Fruit fly (Drosophila melanogaster) whole organism, embryonic: ENCODE measurements around the gene Ifrd1.

Source experiments
- Atf3 ChIP-seq: fragments of 200-800 bp; sonication (Bioruptor generic); optimal IDR thresholded peaks from 3 replicates; lab custom pipeline; 2016; ENCODE audit warnings: missing biosample characterization, missing genetic modification characterization
- Blimp-1 ChIP-seq: fragments of 200-800 bp; sonication (Bioruptor generic); optimal IDR thresholded peaks from 3 replicates; lab custom pipeline; 2018; ENCODE audit warnings: missing biosample characterization, missing genetic modification characterization, mild to moderate bottlenecking, moderate library complexity, missing genetic modification reagents
- BtbVII ChIP-seq: fragments of 200-800 bp; sonication (Bioruptor generic); optimal IDR thresholded peaks from 3 replicates; lab custom pipeline; 2017; ENCODE audit warnings: missing biosample characterization, mild to moderate bottlenecking, missing genetic modification characterization
- CG10321 ChIP-seq: fragments of 200-800 bp; sonication (Bioruptor generic); IDR thresholded peaks from 2 replicates; pipeline ENCODE4 v1.3.6; 2022; ENCODE audit warnings: missing biosample characterization, missing genetic modification characterization
- CG10543 ChIP-seq: fragments of 200-800 bp; sonication (Bioruptor generic); optimal IDR thresholded peaks from 3 replicates; lab custom pipeline; 2017; ENCODE audit warnings: missing biosample characterization, mild to moderate bottlenecking, missing genetic modification characterization, moderate library complexity
- CG12744 ChIP-seq: fragments of 200-800 bp; sonication (Bioruptor generic); optimal IDR thresholded peaks from 2 replicates; lab custom pipeline; 2016; ENCODE audit warnings: missing biosample characterization, missing genetic modification characterization
- CG14710 ChIP-seq: fragments of 200-800 bp; sonication (Bioruptor generic); optimal IDR thresholded peaks from 3 replicates; lab custom pipeline; 2019; ENCODE audit warnings: missing biosample characterization, mild to moderate bottlenecking, missing genetic modification characterization, moderate library complexity
- CG15011 ChIP-seq: fragments of 200-800 bp; sonication (Bioruptor generic); optimal IDR thresholded peaks from 3 replicates; lab custom pipeline; 2018; ENCODE audit warnings: missing biosample characterization, mild to moderate bottlenecking, missing genetic modification characterization
- CG15269 ChIP-seq: fragments of 200-800 bp; sonication (Bioruptor generic); optimal IDR thresholded peaks from 2 replicates; lab custom pipeline; 2018; ENCODE audit warnings: missing biosample characterization, mild to moderate bottlenecking, missing genetic modification characterization, moderate library complexity
- CG1603 ChIP-seq: fragments of 200-800 bp; sonication (Bioruptor generic); optimal IDR thresholded peaks from 2 replicates; lab custom pipeline; 2019; ENCODE audit warnings: missing biosample characterization, mild to moderate bottlenecking, missing genetic modification characterization, moderate library complexity
- CG16863 ChIP-seq: fragments of 200-800 bp; sonication (Bioruptor generic); optimal IDR thresholded peaks from 3 replicates; lab custom pipeline; 2016; ENCODE audit warnings: missing biosample characterization, missing genetic modification characterization
- CG17328 ChIP-seq: fragments of 200-800 bp; sonication (Bioruptor generic); IDR thresholded peaks from 2 replicates; pipeline ENCODE4 v1.3.6; 2022; ENCODE audit warnings: missing biosample characterization, missing genetic modification characterization
- CG1792 ChIP-seq: fragments of 200-800 bp; sonication (Bioruptor generic); optimal IDR thresholded peaks from 2 replicates; lab custom pipeline; 2016; ENCODE audit warnings: missing biosample characterization, missing genetic modification characterization
- CG2129 ChIP-seq: fragments of 200-800 bp; sonication (Bioruptor generic); IDR thresholded peaks from 2 replicates; pipeline ENCODE4 v1.3.6; 2022; ENCODE audit warnings: missing biosample characterization, missing genetic modification characterization; ENCODE audit not compliant: partially characterized antibody
- CG2712 ChIP-seq: fragments of 200-800 bp; optimal IDR thresholded peaks from 3 replicates; lab custom pipeline; 2019; ENCODE audit warnings: missing biosample characterization, mild to moderate bottlenecking, missing genetic modification characterization, moderate library complexity
- CG2875 ChIP-seq: fragments of 200-800 bp; sonication (Bioruptor generic); optimal IDR thresholded peaks from 2 replicates; lab custom pipeline; 2017; ENCODE audit warnings: missing biosample characterization, mild to moderate bottlenecking, missing genetic modification characterization, missing genetic modification reagents
- CG30020 ChIP-seq: fragments of 200-800 bp; optimal IDR thresholded peaks from 2 replicates; lab custom pipeline; 2019; ENCODE audit warnings: missing biosample characterization, mild to moderate bottlenecking, missing genetic modification characterization, moderate library complexity
- CG32532 ChIP-seq: fragments of 200-800 bp; sonication (Bioruptor generic); IDR thresholded peaks from 2 replicates; pipeline ENCODE4 v1.3.6; 2022; ENCODE audit warnings: missing biosample characterization, missing genetic modification characterization
- CG34376 ChIP-seq: fragments of 200-800 bp; sonication (Bioruptor generic); optimal IDR thresholded peaks from 2 replicates; lab custom pipeline; 2018; ENCODE audit warnings: missing biosample characterization, mild to moderate bottlenecking, missing genetic modification characterization
- CG4360 ChIP-seq: fragments of 200-800 bp; sonication (Bioruptor generic); IDR thresholded peaks from 2 replicates; pipeline ENCODE4 v1.3.6; 2022; ENCODE audit warnings: missing biosample characterization, missing genetic modification characterization
- CG6654 ChIP-seq: fragments of 200-800 bp; sonication (Bioruptor generic); optimal IDR thresholded peaks from 2 replicates; lab custom pipeline; 2017; ENCODE audit warnings: missing biosample characterization, mild to moderate bottlenecking, missing genetic modification characterization
- CG7357 ChIP-seq: fragments of 200-800 bp; sonication (Bioruptor generic); IDR thresholded peaks from 3 replicates; pipeline ENCODE4 v1.3.6; 2022; ENCODE audit warnings: missing biosample characterization, missing genetic modification characterization
- CG9932 ChIP-seq: fragments of 200-800 bp; sonication (Bioruptor generic); IDR thresholded peaks from 2 replicates; pipeline ENCODE4 v1.3.6; 2022; ENCODE audit warnings: missing biosample characterization, missing genetic modification characterization
- Drgx ChIP-seq: fragments of 200-800 bp; sonication (Bioruptor generic); IDR thresholded peaks from 2 replicates; pipeline ENCODE4 v1.3.6; 2022; ENCODE audit warnings: missing biosample characterization, missing genetic modification characterization
- E2f2 ChIP-seq: fragments of 200-800 bp; sonication (Bioruptor generic); IDR thresholded peaks from 2 replicates; pipeline ENCODE4 v1.3.6; 2022; ENCODE audit warnings: missing biosample characterization, missing genetic modification characterization
- HHEX ChIP-seq: fragments of 200-800 bp; sonication (Bioruptor generic); optimal IDR thresholded peaks from 3 replicates; lab custom pipeline; 2017; ENCODE audit warnings: missing biosample characterization, mild to moderate bottlenecking, missing genetic modification characterization, missing genetic modification reagents
- HLH54F ChIP-seq: fragments of 200-800 bp; sonication (Bioruptor generic); optimal IDR thresholded peaks from 3 replicates; lab custom pipeline; 2016; ENCODE audit warnings: missing biosample characterization, missing genetic modification characterization
- Hr3 ChIP-seq: fragments of 200-800 bp; sonication (Bioruptor generic); optimal IDR thresholded peaks from 3 replicates; lab custom pipeline; 2016; ENCODE audit warnings: missing biosample characterization, missing genetic modification characterization
- MTF-1 ChIP-seq: fragments of 200-800 bp; sonication (Bioruptor generic); optimal IDR thresholded peaks from 2 replicates; lab custom pipeline; 2018; ENCODE audit warnings: missing biosample characterization, mild to moderate bottlenecking, missing genetic modification characterization, borderline replicate concordance
- NFAT ChIP-seq: fragments of 200-800 bp; sonication (Bioruptor generic); IDR thresholded peaks from 2 replicates; pipeline ENCODE4 v1.3.6; 2022; ENCODE audit warnings: missing biosample characterization, missing genetic modification characterization
- Oli ChIP-seq: fragments of 200-800 bp; sonication (Bioruptor generic); optimal IDR thresholded peaks from 2 replicates; lab custom pipeline; 2018; ENCODE audit warnings: missing biosample characterization, mild to moderate bottlenecking, missing genetic modification characterization, moderate library complexity
- Ptx1 ChIP-seq: fragments of 200-800 bp; sonication (Bioruptor generic); IDR thresholded peaks from 2 replicates; pipeline ENCODE4 v1.3.6; 2022; ENCODE audit warnings: missing biosample characterization, missing genetic modification characterization
- Ravus ChIP-seq: fragments of 200-800 bp; sonication (Bioruptor generic); IDR thresholded peaks from 2 replicates; pipeline ENCODE4 v1.3.6; 2022; ENCODE audit warnings: missing biosample characterization, missing genetic modification characterization
- TFAM ChIP-seq: fragments of 200-800 bp; sonication (Bioruptor generic); optimal IDR thresholded peaks from 2 replicates; lab custom pipeline; 2017; ENCODE audit warnings: missing biosample characterization, missing genetic modification characterization, inconsistent platforms
- ac ChIP-seq: fragments of 200-800 bp; sonication (Bioruptor generic); optimal IDR thresholded peaks from 3 replicates; lab custom pipeline; 2017; ENCODE audit warnings: missing biosample characterization, mild to moderate bottlenecking, missing genetic modification characterization
- bsh ChIP-seq, 2 experiments: fragments of 200-800 bp; sonication (Bioruptor generic); optimal IDR thresholded peaks; 2 replicates each; lab custom pipeline; 2017 to 2018; ENCODE audit warnings: mild to moderate bottlenecking in 2 of 2, missing biosample characterization in 2 of 2, missing genetic modification characterization in 2 of 2, moderate library complexity in 1 of 2
- cas ChIP-seq: fragments of 200-800 bp; sonication (Bioruptor generic); IDR thresholded peaks from 2 replicates; pipeline ENCODE4 v1.3.6; 2022; ENCODE audit warnings: missing biosample characterization, missing genetic modification characterization
- chif ChIP-seq, 2 experiments: fragments of 200-800 bp; sonication (Bioruptor generic); optimal IDR thresholded peaks; 3 replicates each; lab custom pipeline; 2016; ENCODE audit warnings: missing biosample characterization in 2 of 2, missing genetic modification characterization in 2 of 2
- chm ChIP-seq: fragments of 200-800 bp; sonication (Bioruptor generic); IDR thresholded peaks from 2 replicates; pipeline ENCODE4 v1.3.6; 2022; ENCODE audit warnings: missing biosample characterization, missing genetic modification characterization
- croc ChIP-seq: fragments of 200-800 bp; sonication (Bioruptor generic); conservative IDR thresholded peaks from 3 replicates; pipeline ENCODE4 v1.3.6; 2022; ENCODE audit warnings: missing biosample characterization, missing genetic modification characterization
- dan ChIP-seq: fragments of 200-800 bp; sonication (Bioruptor generic); IDR thresholded peaks from 2 replicates; pipeline ENCODE4 v1.3.6; 2022; ENCODE audit warnings: missing biosample characterization, missing genetic modification characterization
- exex ChIP-seq: fragments of 200-800 bp; sonication (Bioruptor generic); optimal IDR thresholded peaks from 4 replicates; lab custom pipeline; 2018; ENCODE audit warnings: missing biosample characterization, mild to moderate bottlenecking, missing genetic modification characterization, moderate library complexity
- fd102C ChIP-seq: fragments of 200-800 bp; sonication (Bioruptor generic); optimal IDR thresholded peaks from 2 replicates; lab custom pipeline; 2018; ENCODE audit warnings: missing biosample characterization, mild to moderate bottlenecking, missing genetic modification characterization, moderate library complexity
- grn ChIP-seq: fragments of 200-800 bp; sonication (Bioruptor generic); optimal IDR thresholded peaks from 3 replicates; lab custom pipeline; 2017; ENCODE audit warnings: missing biosample characterization, missing genetic modification characterization
- kah ChIP-seq: fragments of 200-800 bp; sonication (Bioruptor generic); optimal IDR thresholded peaks from 2 replicates; lab custom pipeline; 2018; ENCODE audit warnings: missing biosample characterization, mild to moderate bottlenecking, missing genetic modification characterization
- lab ChIP-seq: fragments of 200-800 bp; sonication (Bioruptor generic); optimal IDR thresholded peaks from 3 replicates; lab custom pipeline; 2017; ENCODE audit warnings: missing biosample characterization, missing genetic modification characterization, mild to moderate bottlenecking, moderate library complexity, missing genetic modification reagents
- mirr ChIP-seq: fragments of 200-800 bp; sonication (Bioruptor generic); optimal IDR thresholded peaks from 3 replicates; lab custom pipeline; 2018; ENCODE audit warnings: missing biosample characterization, mild to moderate bottlenecking, missing genetic modification characterization
- p53 ChIP-seq: fragments of 200-800 bp; sonication (Bioruptor generic); optimal IDR thresholded peaks from 2 replicates; lab custom pipeline; 2016; ENCODE audit warnings: missing biosample characterization, missing genetic modification characterization
- sens ChIP-seq: fragments of 200-800 bp; sonication (Bioruptor generic); peaks from one replicate; lab custom pipeline; 2016; ENCODE audit warnings: missing biosample characterization, missing genetic modification characterization
- stc ChIP-seq: fragments of 200-800 bp; sonication (Bioruptor generic); IDR thresholded peaks from 2 replicates; pipeline ENCODE4 v1.3.6; 2022; ENCODE audit warnings: missing biosample characterization, missing genetic modification characterization
- sug ChIP-seq: fragments of 200-800 bp; optimal IDR thresholded peaks from 2 replicates; lab custom pipeline; 2019; ENCODE audit warnings: missing biosample characterization, mild to moderate bottlenecking, missing genetic modification characterization, moderate library complexity
- zf30C ChIP-seq: fragments of 200-800 bp; sonication (Bioruptor generic); optimal IDR thresholded peaks from 3 replicates; lab custom pipeline; 2018; ENCODE audit warnings: missing biosample characterization, mild to moderate bottlenecking, missing genetic modification characterization

Gene Ifrd1

DNA sequence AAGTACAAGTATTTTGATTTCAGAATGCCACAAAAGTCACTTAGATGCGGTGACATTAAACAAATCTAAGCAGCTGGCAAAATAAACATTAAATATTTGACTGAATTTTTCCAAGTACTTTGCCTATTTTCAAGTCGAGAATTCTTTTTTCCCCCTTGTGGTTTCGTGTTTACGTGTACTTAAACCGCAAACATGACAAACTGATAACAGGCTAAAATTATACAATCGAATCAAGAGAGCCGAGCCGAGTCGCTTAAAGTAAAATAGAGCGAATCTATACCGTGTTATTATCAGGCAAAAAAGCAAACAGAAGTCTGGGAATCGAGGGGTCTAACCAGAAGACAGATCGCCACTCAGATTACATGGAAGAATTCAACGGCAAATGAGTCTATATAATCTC lies 31.8 kb upstream of the Ifrd1 start (continued):
- TF ChIP-seq HLH54F (GFP tag; lab: Kevin White, UChicago) (no peak), E2f2 (no peak), zf30C (no peak), p53 (GFP tag; lab: Kevin White, UChicago) (no peak), CG12744 (GFP tag; lab: Kevin White, UChicago) (no peak), CG15011 (GFP tag; lab: Kevin White, UChicago) (peak; percentile 34), HHEX (GFP tag; lab: Kevin White, UChicago) (peak; percentile 24), CG4360 (peak; percentile 18; the same call in 1 of the 2 replicates), CG9932 (GFP tag; lab: Robert Waterston, UW) (no peak), CG2129 (GFP tag; lab: Robert Waterston, UW) (no peak), exex (peak; percentile 50), Ptx1 (GFP tag; lab: Robert Waterston, UW) (no peak), Hr3 (GFP tag; lab: Kevin White, UChicago) (no peak), bsh (GFP tag; optimal IDR thresholded peaks at IDR 0.05; lab: Kevin White, UChicago) (peak in 1 of 2 experiments; percentile 45), CG2875 (GFP tag; lab: Kevin White, UChicago) (no peak), CG16863 (no peak), stc (GFP tag; lab: Robert Waterston, UW) (no peak), fd102C (no peak), chif (GFP tag; optimal IDR thresholded peaks at IDR 0.05; lab: Kevin White, UChicago) (no peak), CG30020 (tag; lab: Kevin White, UChicago) (no peak), mirr (GFP tag; lab: Kevin White, UChicago) (peak; percentile 7), dan (GFP tag; lab: Robert Waterston, UW) (no peak), kah (no peak), sens (GFP tag; lab: Kevin White, UChicago) (peak; percentile 68), cas (no peak), sug (tag; lab: Kevin White, UChicago) (peak; percentile 79), CG6654 (GFP tag; lab: Kevin White, UChicago) (no peak), CG15269 (tag; lab: Kevin White, UChicago) (no peak), Ravus (GFP tag; lab: Robert Waterston, UW) (no peak), CG7357 (no peak), TFAM (GFP tag; lab: Kevin White, UChicago) (no peak), CG2712 (tag; lab: Kevin White, UChicago) (peak; percentile 3), MTF-1 (GFP tag; lab: Kevin White, UChicago) (peak; percentile 30), CG1792 (GFP tag; lab: Kevin White, UChicago) (peak; percentile 1), lab (GFP tag; lab: Kevin White, UChicago) (peak; percentile 52), CG1603 (tag; lab: Kevin White, UChicago) (peak; percentile 7), Drgx (GFP tag; lab: Robert Waterston, UW) (no peak), NFAT (no peak), Atf3 (GFP tag; lab: Kevin White, UChicago) (no peak), chm (GFP tag; lab: Robert Waterston, UW) (0 out of 2 replicates have a peak, but pooled peaks have one; percentile 27), ac (GFP tag; lab: Kevin White, UChicago) (peak; percentile 10), CG14710 (peak; percentile 29), CG10543 (GFP tag; lab: Kevin White, UChicago) (no peak), croc (GFP tag; lab: Robert Waterston, UW) (no peak), CG34376 (GFP tag; lab: Kevin White, UChicago) (peak; percentile 41), Blimp-1 (GFP tag; lab: Kevin White, UChicago) (peak; percentile 35), Oli (tag; lab: Kevin White, UChicago) (no peak), CG17328 (GFP tag; lab: Robert Waterston, UW) (no peak), CG32532 (no peak), CG10321 (GFP tag; lab: Robert Waterston, UW) (no peak), BtbVII (GFP tag; lab: Kevin White, UChicago) (peak; percentile 26), grn (GFP tag; lab: Kevin White, UChicago) (peak; percentile 66)
